Fruit fly (Drosophila melanogaster) whole organism, embryonic: ENCODE measurements around the gene CG34398.

Source experiments
- Atf3 ChIP-seq: fragments of 200-800 bp; sonication (Bioruptor generic); optimal IDR thresholded peaks from 3 replicates; lab custom pipeline; 2016; ENCODE audit warnings: missing biosample characterization, missing genetic modification characterization
- B-H2 ChIP-seq: fragments of 200-800 bp; sonication (Bioruptor generic); optimal IDR thresholded peaks from 2 replicates; lab custom pipeline; 2018; ENCODE audit warnings: missing biosample characterization, mild to moderate bottlenecking, missing genetic modification characterization
- CG10274 ChIP-seq: fragments of 200-800 bp; sonication (Bioruptor generic); optimal IDR thresholded peaks from 3 replicates; lab custom pipeline; 2017; ENCODE audit warnings: missing biosample characterization, mild to moderate bottlenecking, missing genetic modification characterization
- CG10366 ChIP-seq: fragments of 200-800 bp; sonication (Bioruptor generic); IDR thresholded peaks from 2 replicates; pipeline ENCODE4 v1.3.6; 2022; ENCODE audit warnings: missing biosample characterization, missing genetic modification characterization
- CG10462 ChIP-seq: fragments of 200-800 bp; sonication (Bioruptor generic); optimal IDR thresholded peaks from 2 replicates; lab custom pipeline; 2016; ENCODE audit warnings: missing biosample characterization, missing genetic modification characterization
- CG10565 ChIP-seq: fragments of 200-800 bp; sonication (Bioruptor generic); optimal IDR thresholded peaks from 3 replicates; lab custom pipeline; 2016; ENCODE audit warnings: missing biosample characterization, mild to moderate bottlenecking, missing genetic modification characterization
- CG11456 ChIP-seq: fragments of 200-800 bp; sonication (Bioruptor generic); IDR thresholded peaks from 3 replicates; pipeline ENCODE4 v1.3.6; 2022; ENCODE audit warnings: missing biosample characterization, missing genetic modification characterization
- CG11723 ChIP-seq: fragments of 200-800 bp; sonication (Bioruptor generic); optimal IDR thresholded peaks from 2 replicates; lab custom pipeline; 2017; ENCODE audit warnings: missing biosample characterization, mild to moderate bottlenecking, missing genetic modification characterization
- CG17328 ChIP-seq: fragments of 200-800 bp; sonication (Bioruptor generic); IDR thresholded peaks from 2 replicates; pipeline ENCODE4 v1.3.6; 2022; ENCODE audit warnings: missing biosample characterization, missing genetic modification characterization
- CG17612 ChIP-seq: fragments of 200-800 bp; sonication (Bioruptor generic); IDR thresholded peaks from 2 replicates; pipeline ENCODE4 v1.3.6; 2022; ENCODE audit warnings: missing biosample characterization, missing genetic modification characterization
- CG2199 ChIP-seq: fragments of 200-800 bp; sonication (Bioruptor generic); IDR thresholded peaks from 3 replicates; pipeline ENCODE4 v1.3.6; 2022; ENCODE audit warnings: missing biosample characterization, missing genetic modification characterization
- CG5245 ChIP-seq: fragments of 200-800 bp; sonication (Bioruptor generic); optimal IDR thresholded peaks from 3 replicates; lab custom pipeline; 2016; ENCODE audit warnings: missing biosample characterization, missing genetic modification characterization
- CG6791 ChIP-seq: fragments of 200-800 bp; sonication (Bioruptor generic); IDR thresholded peaks from 3 replicates; pipeline ENCODE4 v1.3.6; 2022; ENCODE audit warnings: missing biosample characterization, missing genetic modification characterization; ENCODE audit not compliant: partially characterized antibody
- CG8089 ChIP-seq: fragments of 200-800 bp; sonication (Bioruptor generic); optimal IDR thresholded peaks from 3 replicates; lab custom pipeline; 2016; ENCODE audit warnings: missing biosample characterization, missing genetic modification characterization
- CG8359 ChIP-seq: fragments of 200-800 bp; sonication (Bioruptor generic); optimal IDR thresholded peaks from 2 replicates; lab custom pipeline; 2017; ENCODE audit warnings: missing biosample characterization, mild to moderate bottlenecking, missing genetic modification characterization, borderline replicate concordance
- CG8388 ChIP-seq: fragments of 200-800 bp; sonication (Bioruptor generic); optimal IDR thresholded peaks from 2 replicates; lab custom pipeline; 2019; ENCODE audit warnings: missing biosample characterization, mild to moderate bottlenecking, missing genetic modification characterization, moderate library complexity
- CG8765 ChIP-seq: fragments of 200-800 bp; sonication (Bioruptor generic); IDR thresholded peaks from 2 replicates; pipeline ENCODE4 v1.3.6; 2022; ENCODE audit warnings: missing biosample characterization, missing genetic modification characterization
- CG9727 ChIP-seq: fragments of 200-800 bp; sonication (Bioruptor generic); optimal IDR thresholded peaks from 3 replicates; lab custom pipeline; 2017; ENCODE audit warnings: missing biosample characterization, mild to moderate bottlenecking, missing genetic modification characterization
- CG9876 ChIP-seq: fragments of 200-800 bp; sonication (Bioruptor generic); optimal IDR thresholded peaks from 2 replicates; lab custom pipeline; 2016; ENCODE audit warnings: missing biosample characterization, missing genetic modification characterization
- Chrac-16 ChIP-seq: fragments of 200-800 bp; sonication (Bioruptor generic); optimal IDR thresholded peaks from 3 replicates; lab custom pipeline; 2016; ENCODE audit warnings: missing biosample characterization, missing genetic modification characterization
- D ChIP-seq, 2 experiments: fragments of 200-800 bp in 1 of 2; fragments of >200 bp in 1 of 2; sonication (Bioruptor generic) in 1 of 2; optimal IDR thresholded peaks; 2 replicates in 1 of 2; 3 replicates in 1 of 2; lab custom pipeline; 2017; ENCODE audit warnings: mild to moderate bottlenecking in 1 of 2, missing biosample characterization in 1 of 2, missing genetic modification characterization in 1 of 2, missing genetic modification reagents in 1 of 2
- H2.0 ChIP-seq: fragments of 200-800 bp; sonication (Bioruptor generic); IDR thresholded peaks from 2 replicates; pipeline ENCODE4 v1.3.6; 2022; ENCODE audit warnings: missing biosample characterization, missing genetic modification characterization
- Jarid2 ChIP-seq: fragments of 200-800 bp; sonication (Bioruptor generic); optimal IDR thresholded peaks from 3 replicates; lab custom pipeline; 2017; ENCODE audit warnings: mild to moderate bottlenecking, missing biosample characterization, missing genetic modification reagents, missing genetic modification characterization
- Lpt ChIP-seq: fragments of >200 bp; optimal IDR thresholded peaks from 2 replicates; lab custom pipeline; 2018; ENCODE audit warnings: missing biosample characterization, missing genetic modification characterization
- MESR4 ChIP-seq: fragments of 200-800 bp; sonication (Bioruptor generic); optimal IDR thresholded peaks from 2 replicates; lab custom pipeline; 2018; ENCODE audit warnings: missing biosample characterization, mild to moderate bottlenecking, missing genetic modification characterization, moderate library complexity
- Mes4 ChIP-seq: fragments of 200-800 bp; sonication (Bioruptor generic); optimal IDR thresholded peaks from 2 replicates; lab custom pipeline; 2016; ENCODE audit warnings: missing biosample characterization, missing genetic modification characterization
- Oaz ChIP-seq: fragments of 200-800 bp; sonication (Bioruptor generic); IDR thresholded peaks from 2 replicates; pipeline ENCODE4 v1.3.6; 2022; ENCODE audit warnings: missing biosample characterization, missing genetic modification characterization
- Xbp1 ChIP-seq: fragments of 200-800 bp; sonication (Bioruptor generic); optimal IDR thresholded peaks from 3 replicates; lab custom pipeline; 2016; ENCODE audit warnings: missing biosample characterization, mild to moderate bottlenecking, missing genetic modification characterization
- ase ChIP-seq: fragments of 200-800 bp; sonication (Bioruptor generic); IDR thresholded peaks from 3 replicates; pipeline ENCODE4 v1.3.6; 2022; ENCODE audit warnings: missing biosample characterization, missing genetic modification characterization
- ato ChIP-seq: fragments of 200-800 bp; sonication (Bioruptor generic); IDR thresholded peaks from 2 replicates; pipeline ENCODE4 v1.3.6; 2022; ENCODE audit warnings: missing biosample characterization, missing genetic modification characterization; ENCODE audit not compliant: partially characterized antibody
- bcd ChIP-seq: fragments of 200-800 bp; sonication (Bioruptor generic); optimal IDR thresholded peaks from 2 replicates; lab custom pipeline; 2017; ENCODE audit warnings: missing biosample characterization, mild to moderate bottlenecking, missing genetic modification characterization
- bigmax ChIP-seq: fragments of 200-800 bp; sonication (Bioruptor generic); optimal IDR thresholded peaks from 2 replicates; lab custom pipeline; 2018; ENCODE audit warnings: missing biosample characterization, mild to moderate bottlenecking, missing genetic modification characterization
- br ChIP-seq: fragments of >200 bp; optimal IDR thresholded peaks from 2 replicates; lab custom pipeline; 2017
- chn ChIP-seq: fragments of 200-800 bp; sonication (Bioruptor generic); optimal IDR thresholded peaks from 2 replicates; lab custom pipeline; 2016; ENCODE audit warnings: missing biosample characterization, missing genetic modification characterization
- dan ChIP-seq: fragments of 200-800 bp; sonication (Bioruptor generic); IDR thresholded peaks from 2 replicates; pipeline ENCODE4 v1.3.6; 2022; ENCODE audit warnings: missing biosample characterization, missing genetic modification characterization
- gfzf ChIP-seq: fragments of 200-800 bp; sonication (Bioruptor generic); optimal IDR thresholded peaks from 2 replicates; lab custom pipeline; 2016; ENCODE audit warnings: missing biosample characterization, mild to moderate bottlenecking, missing genetic modification characterization, moderate library complexity
- gro ChIP-seq: fragments of 200-800 bp; sonication (Bioruptor generic); optimal IDR thresholded peaks from 2 replicates; lab custom pipeline; 2016; ENCODE audit warnings: missing biosample characterization, missing genetic modification characterization
- hbn ChIP-seq: fragments of 200-800 bp; sonication (Bioruptor generic); IDR thresholded peaks from 2 replicates; pipeline ENCODE4 v1.3.6; 2022; ENCODE audit warnings: missing biosample characterization, missing genetic modification characterization; ENCODE audit not compliant: partially characterized antibody
- ind ChIP-seq: fragments of 200-800 bp; sonication (Bioruptor generic); optimal IDR thresholded peaks from 3 replicates; lab custom pipeline; 2016; ENCODE audit warnings: missing biosample characterization, missing genetic modification characterization
- klu ChIP-seq: fragments of 200-800 bp; sonication (Bioruptor generic); IDR thresholded peaks from 2 replicates; pipeline ENCODE4 v1.3.6; 2022; ENCODE audit warnings: missing biosample characterization, missing genetic modification characterization
- lab ChIP-seq: fragments of 200-800 bp; sonication (Bioruptor generic); optimal IDR thresholded peaks from 3 replicates; lab custom pipeline; 2017; ENCODE audit warnings: missing biosample characterization, missing genetic modification characterization, mild to moderate bottlenecking, moderate library complexity, missing genetic modification reagents
- nau ChIP-seq: fragments of 200-800 bp; sonication (Bioruptor generic); optimal IDR thresholded peaks from 3 replicates; lab custom pipeline; 2017; ENCODE audit warnings: missing biosample characterization, mild to moderate bottlenecking, missing genetic modification characterization, missing genetic modification reagents
- onecut ChIP-seq: fragments of 200-800 bp; sonication (Bioruptor generic); IDR thresholded peaks from 2 replicates; pipeline ENCODE4 v1.3.6; 2022; ENCODE audit warnings: missing biosample characterization, missing genetic modification characterization
- org-1 ChIP-seq: fragments of 200-800 bp; sonication (Bioruptor generic); optimal IDR thresholded peaks from 2 replicates; lab custom pipeline; 2017; ENCODE audit warnings: missing biosample characterization, missing genetic modification characterization
- run ChIP-seq: fragments of 200-800 bp; sonication (Bioruptor generic); optimal IDR thresholded peaks from 3 replicates; lab custom pipeline; 2018; ENCODE audit warnings: missing biosample characterization, mild to moderate bottlenecking, missing genetic modification characterization
- stwl ChIP-seq: fragments of 200-800 bp; sonication (Bioruptor generic); optimal IDR thresholded peaks from 3 replicates; lab custom pipeline; 2018; ENCODE audit warnings: missing biosample characterization, mild to moderate bottlenecking, missing genetic modification characterization, moderate library complexity
- sug ChIP-seq: fragments of 200-800 bp; optimal IDR thresholded peaks from 2 replicates; lab custom pipeline; 2019; ENCODE audit warnings: missing biosample characterization, mild to moderate bottlenecking, missing genetic modification characterization, moderate library complexity
- vvl ChIP-seq: fragments of 200-800 bp; sonication (Bioruptor generic); IDR thresholded peaks from 2 replicates; pipeline ENCODE4 v1.3.6; 2022; ENCODE audit warnings: missing biosample characterization, missing genetic modification characterization
- zen2 ChIP-seq: fragments of 200-800 bp; sonication (Bioruptor generic); IDR thresholded peaks from 3 replicates; pipeline ENCODE4 v1.3.6; 2022; ENCODE audit warnings: missing biosample characterization, missing genetic modification characterization; ENCODE audit not compliant: partially characterized antibody

Gene CG34398

DNA sequence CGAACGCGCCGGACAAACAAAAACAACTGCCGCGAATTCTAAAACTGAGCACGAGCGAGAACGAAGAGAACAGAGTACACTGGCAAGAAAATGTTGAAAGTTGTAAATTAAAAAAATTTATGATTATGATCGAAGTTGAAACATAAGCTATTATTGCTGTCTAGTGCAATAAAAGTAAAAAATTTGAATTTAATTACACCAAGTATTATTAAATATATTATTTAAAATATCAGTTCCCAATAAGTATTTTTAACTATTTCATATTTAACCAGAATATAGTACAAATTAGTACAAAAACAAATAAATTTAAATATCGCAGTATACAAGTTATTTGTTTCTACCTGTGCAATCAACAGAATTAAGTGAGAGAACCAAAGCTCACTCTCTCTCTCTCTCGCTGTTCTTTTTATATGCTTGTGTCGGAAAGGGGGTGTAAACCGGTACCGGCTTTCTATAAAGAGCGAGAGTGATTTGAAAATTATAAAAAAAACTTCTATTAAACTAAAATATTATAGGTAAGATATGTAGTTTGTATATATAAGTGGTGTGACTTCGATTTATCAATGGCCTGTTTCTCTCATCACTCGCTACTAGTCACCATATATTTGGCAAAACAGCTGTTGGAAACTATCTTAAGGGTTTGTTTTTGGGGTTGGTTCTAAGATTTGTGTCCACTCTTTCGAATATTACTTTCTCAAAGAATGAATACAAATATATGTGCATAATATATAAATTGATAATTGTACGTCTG lies 52.8 kb downstream of the CG34398 start, which contains the start of gene C1GalTA (continued):
- TF ChIP-seq CG5245 (GFP tag; lab: Kevin White, UChicago): peak; percentile 84
- TF ChIP-seq Atf3 (GFP tag; lab: Kevin White, UChicago): no peak
- TF ChIP-seq vvl (GFP tag; lab: Robert Waterston, UW): peak; percentile 98
- TF ChIP-seq CG8765 (GFP tag; lab: Robert Waterston, UW): peak; percentile 83
- TF ChIP-seq ato: no peak
- peak; percentile 90 for TF ChIP-seq CG8359 (GFP tag; lab: Kevin White, UChicago)
- TF ChIP-seq onecut (GFP tag; lab: Robert Waterston, UW): peak; percentile 89
- TF ChIP-seq dan: no peak
- TF ChIP-seq D (optimal IDR thresholded peaks at IDR 0.05; lab: Kevin White, UChicago): no peak
- TF ChIP-seq D (GFP tag; optimal IDR thresholded peaks at IDR 0.05; lab: Kevin White, UChicago): peak; percentile 97
- peak; percentile 91 for TF ChIP-seq ase (GFP tag; lab: Robert Waterston, UW)
- peak; percentile 11 for TF ChIP-seq MESR4 (GFP tag; lab: Kevin White, UChicago)
- peak; percentile 99 for TF ChIP-seq CG8388 (GFP tag; lab: Kevin White, UChicago)
- TF ChIP-seq gro (GFP tag; lab: Kevin White, UChicago): peak; percentile 63
- peak; percentile 93 for TF ChIP-seq nau (GFP tag; lab: Kevin White, UChicago)
- TF ChIP-seq Mes4 (GFP tag; lab: Kevin White, UChicago): peak; percentile 57
- peak; percentile 26 for TF ChIP-seq CG10565 (GFP tag; lab: Kevin White, UChicago)
- no peak for TF ChIP-seq CG9876 (GFP tag; lab: Kevin White, UChicago)
- TF ChIP-seq bigmax (GFP tag; lab: Kevin White, UChicago): no peak
- peak; percentile 89 for TF ChIP-seq CG11723 (GFP tag; lab: Kevin White, UChicago)
- TF ChIP-seq H2.0: peak; percentile 91
- no peak for TF ChIP-seq zen2
- TF ChIP-seq Chrac-16 (GFP tag; lab: Kevin White, UChicago): peak; percentile 93
- TF ChIP-seq sug (tag; lab: Kevin White, UChicago): peak; percentile 96
- peak; percentile 94 for TF ChIP-seq B-H2 (GFP tag; lab: Kevin White, UChicago)
- TF ChIP-seq CG11456: no peak; the same call in 2 of the 3 replicates
- peak; percentile 57; the same call in 1 of the 3 replicates for TF ChIP-seq CG2199
- TF ChIP-seq CG9727: peak; percentile 99
- peak; percentile 62 for TF ChIP-seq CG8089 (GFP tag; lab: Kevin White, UChicago)
- no peak for TF ChIP-seq br (lab: Kevin White, UChicago)
- TF ChIP-seq gfzf: no peak
- TF ChIP-seq ind (GFP tag; lab: Kevin White, UChicago): peak; percentile 94
- peak; percentile 97 for TF ChIP-seq run (tag; lab: Kevin White, UChicago)
- peak; percentile 90 for TF ChIP-seq CG10366 (GFP tag; lab: Robert Waterston, UW)
- TF ChIP-seq Lpt (GFP tag; lab: Kevin White, UChicago): no peak
- TF ChIP-seq Xbp1: peak; percentile 89
- peak; percentile 96 for TF ChIP-seq klu
- TF ChIP-seq Jarid2 (GFP tag; lab: Kevin White, UChicago): peak; percentile 89
- TF ChIP-seq CG10274 (GFP tag; lab: Kevin White, UChicago): peak; percentile 86
- peak; percentile 90 for TF ChIP-seq CG10462 (GFP tag; lab: Kevin White, UChicago)
- peak; percentile 95 for TF ChIP-seq org-1 (GFP tag; lab: Kevin White, UChicago)
- peak; percentile 96 for TF ChIP-seq CG17328 (GFP tag; lab: Robert Waterston, UW)
- TF ChIP-seq bcd (GFP tag; lab: Kevin White, UChicago): peak; percentile 97
- peak; percentile 67 for TF ChIP-seq stwl (tag; lab: Kevin White, UChicago)
- TF ChIP-seq Oaz: peak; percentile 86
- TF ChIP-seq hbn (GFP tag; lab: Robert Waterston, UW): no peak
- TF ChIP-seq CG6791 (GFP tag; lab: Robert Waterston, UW): no peak
- TF ChIP-seq CG17612: peak; percentile 87
- TF ChIP-seq chn (GFP tag; lab: Kevin White, UChicago): peak; percentile 49
- peak; percentile 98 for TF ChIP-seq lab (GFP tag; lab: Kevin White, UChicago)
